Fruit fly (Drosophila melanogaster) whole organism, embryonic: ENCODE measurements around the gene CheB38c.

Source experiments
- Atf6 ChIP-seq: fragments of 200-800 bp; sonication (Bioruptor generic); IDR thresholded peaks from 2 replicates; pipeline ENCODE4 v1.3.6; 2022; ENCODE audit warnings: missing biosample characterization, missing genetic modification characterization
- CG10147 ChIP-seq: fragments of 200-800 bp; sonication (Bioruptor generic); optimal IDR thresholded peaks from 2 replicates; lab custom pipeline; 2019; ENCODE audit warnings: missing biosample characterization, mild to moderate bottlenecking, missing genetic modification characterization, moderate library complexity
- CG1024 ChIP-seq: fragments of 200-800 bp; sonication (Bioruptor generic); IDR thresholded peaks from 2 replicates; pipeline ENCODE4 v1.3.6; 2022; ENCODE audit warnings: missing biosample characterization, missing genetic modification characterization
- CG11696 ChIP-seq: fragments of 200-800 bp; sonication (Bioruptor generic); IDR thresholded peaks from 2 replicates; pipeline ENCODE4 v1.3.6; 2022; ENCODE audit warnings: missing biosample characterization, missing genetic modification characterization
- CG11723 ChIP-seq: fragments of 200-800 bp; sonication (Bioruptor generic); optimal IDR thresholded peaks from 2 replicates; lab custom pipeline; 2017; ENCODE audit warnings: missing biosample characterization, mild to moderate bottlenecking, missing genetic modification characterization
- CG12299 ChIP-seq: fragments of 200-800 bp; sonication (Bioruptor generic); optimal IDR thresholded peaks from 2 replicates; lab custom pipeline; 2018; ENCODE audit warnings: missing biosample characterization, mild to moderate bottlenecking, missing genetic modification characterization
- CG13296 ChIP-seq: fragments of 200-800 bp; sonication (Bioruptor generic); optimal IDR thresholded peaks from 3 replicates; lab custom pipeline; 2018; ENCODE audit warnings: missing biosample characterization, mild to moderate bottlenecking, missing genetic modification characterization
- CG14667 ChIP-seq: fragments of 200-800 bp; sonication (Bioruptor generic); IDR thresholded peaks from 2 replicates; pipeline ENCODE4 v1.3.6; 2022; ENCODE audit warnings: missing biosample characterization, missing genetic modification characterization
- CG30403 ChIP-seq: fragments of 200-800 bp; sonication (Bioruptor generic); optimal IDR thresholded peaks from 3 replicates; lab custom pipeline; 2016; ENCODE audit warnings: missing biosample characterization, missing genetic modification characterization
- CG30431 ChIP-seq: fragments of 200-800 bp; sonication (Bioruptor generic); optimal IDR thresholded peaks from 2 replicates; lab custom pipeline; 2017; ENCODE audit warnings: missing biosample characterization, missing genetic modification characterization
- CG34422 ChIP-seq: fragments of 200-800 bp; sonication (Bioruptor generic); IDR thresholded peaks from 3 replicates; pipeline ENCODE4 v1.3.6; 2022; ENCODE audit warnings: missing biosample characterization, missing genetic modification characterization
- CG3995 ChIP-seq: fragments of 200-800 bp; sonication (Bioruptor generic); optimal IDR thresholded peaks from 3 replicates; lab custom pipeline; 2016; ENCODE audit warnings: missing biosample characterization, missing genetic modification characterization
- CG4617 ChIP-seq: fragments of 200-800 bp; sonication (Bioruptor generic); optimal IDR thresholded peaks from 3 replicates; lab custom pipeline; 2016; ENCODE audit warnings: missing biosample characterization, missing genetic modification characterization, borderline replicate concordance
- CG6689 ChIP-seq: fragments of 200-800 bp; sonication (Bioruptor generic); IDR thresholded peaks from 2 replicates; pipeline ENCODE4 v1.3.6; 2022; ENCODE audit warnings: missing biosample characterization, missing genetic modification characterization
- CG8478 ChIP-seq: fragments of >200 bp; optimal IDR thresholded peaks from 2 replicates; lab custom pipeline; 2018
- CG9817 ChIP-seq: fragments of 200-800 bp; sonication (Bioruptor generic); optimal IDR thresholded peaks from 2 replicates; lab custom pipeline; 2018; ENCODE audit warnings: missing biosample characterization, mild to moderate bottlenecking, missing genetic modification characterization, moderate library complexity
- D19B ChIP-seq: fragments of 200-800 bp; sonication (Bioruptor generic); optimal IDR thresholded peaks from 2 replicates; lab custom pipeline; 2017; ENCODE audit warnings: missing biosample characterization, mild to moderate bottlenecking, missing genetic modification characterization
- Deaf1 ChIP-seq: fragments of 200-800 bp; optimal IDR thresholded peaks from 3 replicates; lab custom pipeline; 2019; ENCODE audit warnings: missing biosample characterization, mild to moderate bottlenecking, missing genetic modification characterization, moderate library complexity
- Dll ChIP-seq: fragments of 200-800 bp; sonication (Bioruptor generic); IDR thresholded peaks from 4 replicates; pipeline ENCODE4 v1.3.6; 2022; ENCODE audit warnings: missing biosample characterization, missing genetic modification characterization; ENCODE audit not compliant: partially characterized antibody
- Doc2 ChIP-seq: fragments of 200-800 bp; sonication (Bioruptor generic); IDR thresholded peaks from 2 replicates; pipeline ENCODE4 v1.3.6; 2022; ENCODE audit warnings: missing biosample characterization, missing genetic modification characterization
- Dp ChIP-seq: fragments of 200-800 bp; sonication (Bioruptor generic); optimal IDR thresholded peaks from 2 replicates; lab custom pipeline; 2018; ENCODE audit warnings: missing biosample characterization, mild to moderate bottlenecking, missing genetic modification characterization, moderate library complexity
- Eip74EF ChIP-seq, 2 experiments: fragments of 200-800 bp in 1 of 2; fragments of >200 bp in 1 of 2; sonication (Bioruptor generic) in 1 of 2; optimal IDR thresholded peaks; 2 replicates each; lab custom pipeline; 2017 to 2019; ENCODE audit warnings: missing biosample characterization in 2 of 2, missing genetic modification characterization in 2 of 2, mild to moderate bottlenecking in 1 of 2, moderate library complexity in 1 of 2
- HLH54F ChIP-seq: fragments of 200-800 bp; sonication (Bioruptor generic); optimal IDR thresholded peaks from 3 replicates; lab custom pipeline; 2016; ENCODE audit warnings: missing biosample characterization, missing genetic modification characterization
- HmgZ ChIP-seq: fragments of 200-800 bp; sonication (Bioruptor generic); optimal IDR thresholded peaks from 2 replicates; lab custom pipeline; 2018; ENCODE audit warnings: missing biosample characterization, mild to moderate bottlenecking, missing genetic modification characterization
- Hsf ChIP-seq: fragments of 200-800 bp; sonication (Bioruptor generic); optimal IDR thresholded peaks from 3 replicates; lab custom pipeline; 2016; ENCODE audit warnings: missing biosample characterization, missing genetic modification characterization
- Mad ChIP-seq: fragments of 200-800 bp; sonication (Bioruptor generic); optimal IDR thresholded peaks from 2 replicates; lab custom pipeline; 2016; ENCODE audit warnings: missing biosample characterization, missing genetic modification characterization
- NC2α ChIP-seq: fragments of 200-800 bp; sonication (Bioruptor generic); optimal IDR thresholded peaks from 2 replicates; lab custom pipeline; 2016; ENCODE audit warnings: missing biosample characterization, missing genetic modification characterization
- Nf-YC ChIP-seq: fragments of 200-800 bp; optimal IDR thresholded peaks from 3 replicates; lab custom pipeline; 2019; ENCODE audit warnings: missing biosample characterization, mild to moderate bottlenecking, missing genetic modification characterization, moderate library complexity
- Pdp1 ChIP-seq, 2 experiments: fragments of 200-800 bp; sonication (Bioruptor generic); optimal IDR thresholded peaks; 3 replicates each; lab custom pipeline; 2016; ENCODE audit warnings: missing biosample characterization in 2 of 2, missing genetic modification characterization in 2 of 2, mild to moderate bottlenecking in 1 of 2, moderate library complexity in 1 of 2
- Rx ChIP-seq: fragments of 200-800 bp; sonication (Bioruptor generic); IDR thresholded peaks from 2 replicates; pipeline ENCODE4 v1.3.6; 2022; ENCODE audit warnings: missing biosample characterization, missing genetic modification characterization
- Sin3A ChIP-seq: fragments of >200 bp; optimal IDR thresholded peaks from 2 replicates; lab custom pipeline; 2018
- Sox102F ChIP-seq: fragments of 200-800 bp; sonication (Bioruptor generic); optimal IDR thresholded peaks from 2 replicates; lab custom pipeline; 2018; ENCODE audit warnings: missing biosample characterization, mild to moderate bottlenecking, missing genetic modification characterization, moderate library complexity
- Stat92E ChIP-seq, 3 experiments: fragments of >200 bp in 2 of 3; fragments of 200-800 bp in 1 of 3; sonication (Bioruptor generic) in 1 of 3; optimal IDR thresholded peaks; 2 replicates each; lab custom pipeline; 2017 to 2019; ENCODE audit warnings: missing biosample characterization in 3 of 3, missing genetic modification characterization in 3 of 3, mild to moderate bottlenecking in 1 of 3, moderate library complexity in 1 of 3
- Vsx1 ChIP-seq: fragments of 200-800 bp; sonication (Bioruptor generic); optimal IDR thresholded peaks from 2 replicates; lab custom pipeline; 2017; ENCODE audit warnings: missing biosample characterization, mild to moderate bottlenecking, missing genetic modification characterization, missing genetic modification reagents
- ac ChIP-seq: fragments of 200-800 bp; sonication (Bioruptor generic); optimal IDR thresholded peaks from 3 replicates; lab custom pipeline; 2017; ENCODE audit warnings: missing biosample characterization, mild to moderate bottlenecking, missing genetic modification characterization
- ash1 ChIP-seq: fragments of 200-800 bp; sonication (Bioruptor generic); optimal IDR thresholded peaks from 2 replicates; lab custom pipeline; 2018; ENCODE audit warnings: missing biosample characterization, mild to moderate bottlenecking, missing genetic modification characterization
- ato ChIP-seq: fragments of 200-800 bp; sonication (Bioruptor generic); IDR thresholded peaks from 2 replicates; pipeline ENCODE4 v1.3.6; 2022; ENCODE audit warnings: missing biosample characterization, missing genetic modification characterization; ENCODE audit not compliant: partially characterized antibody
- crol ChIP-seq: fragments of 200-800 bp; sonication (Bioruptor generic); IDR thresholded peaks from 2 replicates; pipeline ENCODE4 v1.3.6; 2022; ENCODE audit warnings: missing biosample characterization, missing genetic modification characterization
- dati ChIP-seq: fragments of 200-800 bp; sonication (Bioruptor generic); IDR thresholded peaks from 2 replicates; pipeline ENCODE4 v1.3.6; 2022; ENCODE audit warnings: missing biosample characterization, missing genetic modification characterization
- grau ChIP-seq: fragments of 200-800 bp; optimal IDR thresholded peaks from 3 replicates; lab custom pipeline; 2019; ENCODE audit warnings: missing biosample characterization, mild to moderate bottlenecking, missing genetic modification characterization, moderate library complexity
- her ChIP-seq: fragments of 200-800 bp; sonication (Bioruptor generic); optimal IDR thresholded peaks from 2 replicates; lab custom pipeline; 2016; ENCODE audit warnings: missing biosample characterization, missing genetic modification characterization
- insv ChIP-seq, 2 experiments: fragments of 200-800 bp; sonication (Bioruptor generic); optimal IDR thresholded peaks; 3 replicates each; lab custom pipeline; 2016 to 2018; ENCODE audit warnings: missing biosample characterization in 2 of 2, missing genetic modification characterization in 2 of 2
- kah ChIP-seq: fragments of 200-800 bp; sonication (Bioruptor generic); optimal IDR thresholded peaks from 2 replicates; lab custom pipeline; 2018; ENCODE audit warnings: missing biosample characterization, mild to moderate bottlenecking, missing genetic modification characterization
- ken ChIP-seq: fragments of 200-800 bp; sonication (Bioruptor generic); IDR thresholded peaks from 3 replicates; pipeline ENCODE4 v1.3.6; 2022; ENCODE audit warnings: missing biosample characterization, missing genetic modification characterization
- org-1 ChIP-seq: fragments of 200-800 bp; sonication (Bioruptor generic); optimal IDR thresholded peaks from 2 replicates; lab custom pipeline; 2017; ENCODE audit warnings: missing biosample characterization, missing genetic modification characterization
- run ChIP-seq: fragments of 200-800 bp; sonication (Bioruptor generic); optimal IDR thresholded peaks from 3 replicates; lab custom pipeline; 2018; ENCODE audit warnings: missing biosample characterization, mild to moderate bottlenecking, missing genetic modification characterization
- sc ChIP-seq, 3 experiments: fragments of >200 bp in 2 of 3; fragments of 200-800 bp in 1 of 3; sonication (Bioruptor generic) in 1 of 3; optimal IDR thresholded peaks; 2 replicates in 2 of 3; 3 replicates in 1 of 3; lab custom pipeline; 2017; ENCODE audit warnings: mild to moderate bottlenecking in 1 of 3, missing biosample characterization in 1 of 3, missing genetic modification characterization in 1 of 3, missing genetic modification reagents in 1 of 3
- sens-2 ChIP-seq: fragments of 200-800 bp; sonication (Bioruptor generic); IDR thresholded peaks from 2 replicates; pipeline ENCODE4 v1.3.6; 2022; ENCODE audit warnings: missing biosample characterization, missing genetic modification characterization
- unc-4 ChIP-seq: fragments of 200-800 bp; sonication (Bioruptor generic); IDR thresholded peaks from 2 replicates; pipeline ENCODE4 v1.3.6; 2022; ENCODE audit warnings: missing biosample characterization, missing genetic modification characterization; ENCODE audit not compliant: partially characterized antibody
- yki ChIP-seq: fragments of >200 bp; optimal IDR thresholded peaks from 3 replicates; lab custom pipeline; 2018

CheB38c gene

DNA sequence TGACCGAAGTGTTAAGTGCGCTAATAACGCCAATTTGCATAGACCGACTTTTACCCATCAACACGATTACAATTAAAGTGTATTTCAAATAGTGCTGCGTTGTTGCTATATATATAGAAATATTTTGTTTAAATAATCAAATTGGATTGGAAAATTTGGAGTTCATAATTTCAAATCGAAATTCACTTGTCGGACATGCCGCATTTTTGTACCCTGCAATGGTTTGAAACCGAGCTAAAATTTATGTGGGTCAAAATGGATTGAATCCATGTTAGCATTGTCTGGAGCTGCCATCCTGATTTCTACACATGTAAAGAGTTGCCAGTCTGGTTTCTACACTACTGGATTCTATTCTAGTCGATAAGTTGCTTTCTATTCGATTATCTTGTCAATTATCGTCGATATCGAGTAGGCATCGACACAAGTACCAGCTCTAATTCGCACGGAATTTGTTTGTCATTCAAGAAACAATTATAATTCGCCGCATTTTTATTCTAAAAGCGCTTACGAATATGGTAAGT is 33.3 kb downstream of the CheB38c start, which contains the start of gene Pomp (continued):
- peak; percentile 81 for TF ChIP-seq grau (tag; lab: Kevin White, UChicago)
- peak; percentile 85 for TF ChIP-seq ken
- peak in 1 of 2 experiments; percentile 75 for TF ChIP-seq Eip74EF (GFP tag; optimal IDR thresholded peaks at IDR 0.05; lab: Kevin White, UChicago)
- TF ChIP-seq CG6689 (GFP tag; lab: Robert Waterston, UW): peak; percentile 88
- peak; percentile 86 for TF ChIP-seq CG30403 (GFP tag; lab: Kevin White, UChicago)
- peak; percentile 64 for TF ChIP-seq CG1024 (GFP tag; lab: Robert Waterston, UW)
- TF ChIP-seq her (GFP tag; lab: Kevin White, UChicago): no peak
- peak; percentile 57 for TF ChIP-seq CG3995 (GFP tag; lab: Kevin White, UChicago)
- TF ChIP-seq Vsx1 (GFP tag; lab: Kevin White, UChicago): peak; percentile 81
- peak; percentile 65 for TF ChIP-seq sens-2 (GFP tag; lab: Robert Waterston, UW)
- peak; percentile 68 for TF ChIP-seq Deaf1 (tag; lab: Kevin White, UChicago)
- peak; percentile 77 for TF ChIP-seq CG10147 (GFP tag; lab: Kevin White, UChicago)
- TF ChIP-seq HLH54F: peak; percentile 62
- TF ChIP-seq Sin3A (lab: Kevin White, UChicago): no peak
- peak; percentile 60 for TF ChIP-seq CG4617 (GFP tag; lab: Kevin White, UChicago)
- no peak for TF ChIP-seq yki
- TF ChIP-seq CG8478 (lab: Kevin White, UChicago): no peak
- TF ChIP-seq CG11723: peak; percentile 44
- peak; percentile 70 for TF ChIP-seq unc-4 (GFP tag; lab: Robert Waterston, UW)
- no peak; the same call in 1 of the 2 replicates for TF ChIP-seq Doc2 (GFP tag; lab: Robert Waterston, UW)
- TF ChIP-seq ato: peak; percentile 37; the same call in 1 of the 2 replicates
- peak; percentile 35; the same call in 1 of the 2 replicates for TF ChIP-seq crol
- peak; percentile 48 for TF ChIP-seq Dp
- TF ChIP-seq CG11696: peak; percentile 69
- peak; percentile 53 for TF ChIP-seq Nf-YC (tag; lab: Kevin White, UChicago)
- peak; percentile 77 for TF ChIP-seq run
- TF ChIP-seq CG34422 (GFP tag; lab: Robert Waterston, UW): peak; percentile 68
- TF ChIP-seq sc (optimal IDR thresholded peaks at IDR 0.05; lab: Kevin White, UChicago): no peak
- peak; percentile 35 for TF ChIP-seq sc (GFP tag; optimal IDR thresholded peaks at IDR 0.05; lab: Kevin White, UChicago)
- peak; percentile 80 for TF ChIP-seq CG13296
- peak; percentile 52 for TF ChIP-seq Mad (GFP tag; lab: Kevin White, UChicago)
- TF ChIP-seq D19B (GFP tag; lab: Kevin White, UChicago): peak; percentile 98
- TF ChIP-seq ash1 (GFP tag; lab: Kevin White, UChicago): peak; percentile 40
- peak; percentile 60 for TF ChIP-seq kah (GFP tag; lab: Kevin White, UChicago)
- TF ChIP-seq HmgZ: peak; percentile 90
- no peak for TF ChIP-seq NC2α
- TF ChIP-seq org-1 (GFP tag; lab: Kevin White, UChicago): peak; percentile 74
- peak; percentile 58 to 64 for TF ChIP-seq Pdp1 (GFP tag; optimal IDR thresholded peaks at IDR 0.05; lab: Kevin White, UChicago)
- TF ChIP-seq CG9817 (tag; lab: Kevin White, UChicago): peak; percentile 56
- peak; percentile 78 for TF ChIP-seq Rx (GFP tag; lab: Robert Waterston, UW)
- peak in 1 of 3 experiments; percentile 47 for TF ChIP-seq Stat92E (GFP tag; optimal IDR thresholded peaks at IDR 0.05; lab: Kevin White, UChicago)
- TF ChIP-seq Atf6 (GFP tag; lab: Robert Waterston, UW): peak; percentile 89
- TF ChIP-seq Dll: peak; percentile 70; the same call in 3 of the 4 replicates
- peak; percentile 72 for TF ChIP-seq CG30431
- TF ChIP-seq CG14667 (GFP tag; lab: Robert Waterston, UW): peak; percentile 82
- TF ChIP-seq ac (GFP tag; lab: Kevin White, UChicago): no peak
- peak in 1 of 2 experiments; percentile 58 for TF ChIP-seq insv (GFP tag; optimal IDR thresholded peaks at IDR 0.05; lab: Kevin White, UChicago)
- peak; percentile 78 for TF ChIP-seq dati
- no peak for TF ChIP-seq CG12299 (tag; lab: Kevin White, UChicago)
- TF ChIP-seq Hsf (GFP tag; lab: Kevin White, UChicago): peak; percentile 77
- peak; percentile 84 for TF ChIP-seq Sox102F
